Fruit fly (Drosophila melanogaster): ENCODE measurements around the gene CG9150.

The CG9150 gene

dm6 chr2L:6088371-6089365, 20.3 kb upstream of the CG9150 start (continued):
- TF ChIP-seq ss (GFP tag; optimal IDR thresholded peaks at IDR 0.05) (no peak), CG4318 (GFP tag; optimal IDR thresholded peaks at IDR 0.05) (no peak), CG11762 (GFP tag; optimal IDR thresholded peaks at IDR 0.05; ENCODE audit: insufficient read depth) (no peak), CG10669 (GFP tag; optimal IDR thresholded peaks at IDR 0.05) (no peak), fkh (GFP tag; optimal IDR thresholded peaks at IDR 0.05) (peak; percentile 95), net (GFP tag; optimal IDR thresholded peaks at IDR 0.05) (peak; percentile 14), CG32006 (GFP tag; optimal IDR thresholded peaks at IDR 0.05) (no peak), vri (GFP tag; optimal IDR thresholded peaks at IDR 0.05) (peak; percentile 72), salr (GFP tag; optimal IDR thresholded peaks at IDR 0.05) (peak in 1 of 2 experiments; percentile 35), Gug (GFP tag; IDR thresholded peaks at IDR 0.05) (peak; percentile 53)

DNA sequence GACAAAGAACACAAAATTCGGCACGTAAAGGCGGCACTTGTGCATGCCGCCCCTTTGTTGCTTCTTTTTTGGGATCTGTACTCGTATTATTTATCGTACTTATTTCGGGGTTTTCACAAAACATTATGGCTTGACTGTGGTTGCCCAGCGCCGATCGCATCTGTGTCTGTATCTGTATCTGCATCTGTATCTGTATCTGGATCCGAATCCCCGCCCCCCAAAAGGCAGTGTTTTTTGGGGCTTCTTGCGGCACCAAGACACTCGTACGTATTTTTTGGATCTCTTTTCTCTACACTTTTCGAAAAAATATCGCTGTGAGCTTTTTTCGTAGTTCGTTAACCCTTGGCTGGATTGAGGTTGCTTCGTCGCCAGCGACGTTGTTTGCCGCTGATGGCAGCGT, 19.3 kb upstream of the CG9150 start:
- TF ChIP-seq Hr4 (GFP tag; optimal IDR thresholded peaks at IDR 0.05) = no peak
- TF ChIP-seq Ets21C (GFP tag; optimal IDR thresholded peaks at IDR 0.05) = no peak
- no peak for TF ChIP-seq CG8632 (GFP tag; optimal IDR thresholded peaks at IDR 0.05)
- no peak for TF ChIP-seq fd85E (GFP tag; optimal IDR thresholded peaks at IDR 0.05)
- TF ChIP-seq Blimp-1 (GFP tag; optimal IDR thresholded peaks at IDR 0.05) = no peak
- TF ChIP-seq CG15336 (GFP tag; IDR thresholded peaks at IDR 0.05) = no peak
- TF ChIP-seq CG6792 (GFP tag; optimal IDR thresholded peaks at IDR 0.05) = no peak
- TF ChIP-seq Hr39 (GFP tag; optimal IDR thresholded peaks at IDR 0.05) = no peak
- no peak for TF ChIP-seq CG16779 (tag; optimal IDR thresholded peaks at IDR 0.05)
- no peak for TF ChIP-seq vri (GFP tag; optimal IDR thresholded peaks at IDR 0.05)
- TF ChIP-seq CG6276 (GFP tag; optimal IDR thresholded peaks at IDR 0.05) = no peak
- TF ChIP-seq CG11902 (GFP tag; optimal IDR thresholded peaks at IDR 0.05) = no peak
- no peak for TF ChIP-seq lz (GFP tag; optimal IDR thresholded peaks at IDR 0.05)
- no peak for TF ChIP-seq cyc (GFP tag; optimal IDR thresholded peaks at IDR 0.05)
- TF ChIP-seq CG10631 (GFP tag; optimal IDR thresholded peaks at IDR 0.05) = no peak
- no peak for TF ChIP-seq topi (GFP tag; optimal IDR thresholded peaks at IDR 0.05)
- TF ChIP-seq CG10669 (GFP tag; optimal IDR thresholded peaks at IDR 0.05) = no peak
- no peak for TF ChIP-seq CG11762 (GFP tag; optimal IDR thresholded peaks at IDR 0.05; ENCODE audit: insufficient read depth)
- TF ChIP-seq CG6808 (GFP tag; optimal IDR thresholded peaks at IDR 0.05) = no peak
- no peak for TF ChIP-seq CG7368 (GFP tag; optimal IDR thresholded peaks at IDR 0.05)

DNA sequence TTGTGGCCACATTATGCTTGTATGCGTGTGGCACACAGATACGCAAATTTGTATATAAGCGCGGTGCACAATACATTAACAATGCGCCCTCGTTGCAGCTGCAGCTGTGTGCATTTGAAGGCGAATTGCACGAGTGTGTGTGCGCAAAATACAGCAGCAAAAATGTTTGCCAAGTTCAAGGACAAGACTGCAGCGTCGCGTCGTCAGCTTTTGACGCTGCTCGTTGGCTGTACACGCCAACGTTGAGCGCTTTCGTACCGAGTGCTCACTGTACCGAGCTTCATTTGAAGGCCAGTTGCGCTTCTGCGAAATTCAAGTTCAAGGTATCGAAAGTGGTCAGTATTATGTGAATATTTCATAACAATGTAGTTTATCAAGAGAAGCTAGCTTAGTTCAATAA, 18.4 kb upstream of the CG9150 start:
- TF ChIP-seq CG6163 (GFP tag; IDR thresholded peaks at IDR 0.05) (no peak), CG11762 (GFP tag; optimal IDR thresholded peaks at IDR 0.05; ENCODE audit: insufficient read depth) (no peak), dac (GFP tag; optimal IDR thresholded peaks at IDR 0.05) (no peak), fd85E (GFP tag; optimal IDR thresholded peaks at IDR 0.05) (no peak), CG10669 (GFP tag; optimal IDR thresholded peaks at IDR 0.05) (no peak), CG6792 (GFP tag; optimal IDR thresholded peaks at IDR 0.05) (no peak), fd59A (GFP tag; optimal IDR thresholded peaks at IDR 0.05) (no peak), CG3919 (GFP tag; optimal IDR thresholded peaks at IDR 0.05) (no peak), CG6808 (GFP tag; optimal IDR thresholded peaks at IDR 0.05) (no peak), Hr39 (GFP tag; optimal IDR thresholded peaks at IDR 0.05) (peak; percentile 48), Lpt (GFP tag; optimal IDR thresholded peaks at IDR 0.05) (no peak), esn (GFP tag; optimal IDR thresholded peaks at IDR 0.05) (no peak), Eip78C (GFP tag) (peak; percentile 35), acj6 (GFP tag; optimal IDR thresholded peaks at IDR 0.05) (no peak), CG32006 (GFP tag; optimal IDR thresholded peaks at IDR 0.05) (no peak), Sox15 (GFP tag; optimal IDR thresholded peaks at IDR 0.05) (no peak), Ets96B (tag; optimal IDR thresholded peaks at IDR 0.05) (no peak), Sox14 (GFP tag; optimal IDR thresholded peaks at IDR 0.05) (no peak), CG4318 (GFP tag; optimal IDR thresholded peaks at IDR 0.05) (no peak), Met (GFP tag; optimal IDR thresholded peaks at IDR 0.05) (peak; percentile 66), vri (GFP tag; optimal IDR thresholded peaks at IDR 0.05) (peak; percentile 42), cyc (GFP tag; optimal IDR thresholded peaks at IDR 0.05) (no peak), OdsH (GFP tag; optimal IDR thresholded peaks at IDR 0.05) (no peak), Hr38 (GFP tag; optimal IDR thresholded peaks at IDR 0.05) (no peak), CG8319 (GFP tag; optimal IDR thresholded peaks at IDR 0.05) (no peak), Eip75B (GFP tag; optimal IDR thresholded peaks at IDR 0.05) (no peak), CG8632 (GFP tag; optimal IDR thresholded peaks at IDR 0.05) (no peak), Blimp-1 (GFP tag; optimal IDR thresholded peaks at IDR 0.05) (peak; percentile 65), spab (GFP tag; optimal IDR thresholded peaks at IDR 0.05) (no peak), eg (GFP tag; IDR thresholded peaks at IDR 0.05) (no peak), lz (GFP tag; optimal IDR thresholded peaks at IDR 0.05) (no peak)

All from whole organism, prepupa.